Fruit fly (Drosophila melanogaster) whole organism, embryonic: ENCODE measurements around the gene RASSF8.

Experiments
- Atf-2 ChIP-seq: fragments of 200-800 bp; sonication (Bioruptor generic); optimal IDR thresholded peaks from 2 replicates; lab custom pipeline; 2016; ENCODE audit warnings: missing biosample characterization, missing genetic modification characterization
- C15 ChIP-seq: fragments of 200-800 bp; sonication (Bioruptor generic); IDR thresholded peaks from 3 replicates; pipeline ENCODE4 v1.3.6; 2022; ENCODE audit warnings: missing biosample characterization, missing genetic modification characterization
- CG1024 ChIP-seq: fragments of 200-800 bp; sonication (Bioruptor generic); IDR thresholded peaks from 2 replicates; pipeline ENCODE4 v1.3.6; 2022; ENCODE audit warnings: missing biosample characterization, missing genetic modification characterization
- CG10321 ChIP-seq: fragments of 200-800 bp; sonication (Bioruptor generic); IDR thresholded peaks from 2 replicates; pipeline ENCODE4 v1.3.6; 2022; ENCODE audit warnings: missing biosample characterization, missing genetic modification characterization
- CG10565 ChIP-seq: fragments of 200-800 bp; sonication (Bioruptor generic); optimal IDR thresholded peaks from 3 replicates; lab custom pipeline; 2016; ENCODE audit warnings: missing biosample characterization, mild to moderate bottlenecking, missing genetic modification characterization
- CG10979 ChIP-seq: fragments of 200-800 bp; sonication (Bioruptor generic); optimal IDR thresholded peaks from 2 replicates; lab custom pipeline; 2018; ENCODE audit warnings: missing biosample characterization, mild to moderate bottlenecking, missing genetic modification characterization, moderate library complexity
- CG11560 ChIP-seq: fragments of 200-800 bp; sonication (Bioruptor generic); IDR thresholded peaks from 3 replicates; pipeline ENCODE4 v1.3.6; 2022; ENCODE audit warnings: missing biosample characterization, missing genetic modification characterization
- CG31365 ChIP-seq: fragments of 200-800 bp; sonication (Bioruptor generic); optimal IDR thresholded peaks from 2 replicates; lab custom pipeline; 2018; ENCODE audit warnings: missing biosample characterization, mild to moderate bottlenecking, missing genetic modification characterization
- CG32772 ChIP-seq: fragments of 200-800 bp; sonication (Bioruptor generic); IDR thresholded peaks from 2 replicates; pipeline ENCODE4 v1.3.6; 2022; ENCODE audit warnings: missing biosample characterization, missing genetic modification characterization
- CG34376 ChIP-seq: fragments of 200-800 bp; sonication (Bioruptor generic); optimal IDR thresholded peaks from 2 replicates; lab custom pipeline; 2018; ENCODE audit warnings: missing biosample characterization, mild to moderate bottlenecking, missing genetic modification characterization
- CG3995 ChIP-seq: fragments of 200-800 bp; sonication (Bioruptor generic); optimal IDR thresholded peaks from 3 replicates; lab custom pipeline; 2016; ENCODE audit warnings: missing biosample characterization, missing genetic modification characterization
- CG43689 ChIP-seq: fragments of 200-800 bp; sonication (Bioruptor generic); IDR thresholded peaks from 2 replicates; pipeline ENCODE4 v1.3.6; 2022; ENCODE audit warnings: missing biosample characterization, missing genetic modification characterization
- CG4404 ChIP-seq: fragments of 200-800 bp; sonication (Bioruptor generic); IDR thresholded peaks from 2 replicates; pipeline ENCODE4 v1.3.6; 2022; ENCODE audit warnings: missing biosample characterization, missing genetic modification characterization
- CG6654 ChIP-seq: fragments of 200-800 bp; sonication (Bioruptor generic); optimal IDR thresholded peaks from 2 replicates; lab custom pipeline; 2017; ENCODE audit warnings: missing biosample characterization, mild to moderate bottlenecking, missing genetic modification characterization
- CG7745 ChIP-seq: fragments of 200-800 bp; sonication (Bioruptor generic); optimal IDR thresholded peaks from 2 replicates; lab custom pipeline; 2018; ENCODE audit warnings: missing biosample characterization, mild to moderate bottlenecking, missing genetic modification characterization, moderate library complexity
- CG7839 ChIP-seq: fragments of 200-800 bp; sonication (Bioruptor generic); optimal IDR thresholded peaks from 3 replicates; lab custom pipeline; 2018; ENCODE audit warnings: missing biosample characterization, mild to moderate bottlenecking, missing genetic modification characterization, moderate library complexity
- CG8281 ChIP-seq: fragments of 200-800 bp; sonication (Bioruptor generic); optimal IDR thresholded peaks from 2 replicates; lab custom pipeline; 2018; ENCODE audit warnings: missing biosample characterization, mild to moderate bottlenecking, missing genetic modification characterization, moderate library complexity
- CkIIα-i1 ChIP-seq: fragments of 200-800 bp; sonication (Bioruptor generic); IDR thresholded peaks from 2 replicates; pipeline ENCODE4 v1.3.6; 2022; ENCODE audit warnings: missing biosample characterization, missing genetic modification characterization
- Dip2 ChIP-seq: fragments of 200-800 bp; sonication (Bioruptor generic); IDR thresholded peaks from 2 replicates; pipeline ENCODE4 v1.3.6; 2022; ENCODE audit warnings: missing biosample characterization, missing genetic modification characterization
- Doc3 ChIP-seq: fragments of 200-800 bp; sonication (Bioruptor generic); IDR thresholded peaks from 3 replicates; pipeline ENCODE4 v1.3.6; 2022; ENCODE audit warnings: missing biosample characterization, missing genetic modification characterization; ENCODE audit not compliant: partially characterized antibody
- Dp ChIP-seq: fragments of 200-800 bp; sonication (Bioruptor generic); optimal IDR thresholded peaks from 2 replicates; lab custom pipeline; 2018; ENCODE audit warnings: missing biosample characterization, mild to moderate bottlenecking, missing genetic modification characterization, moderate library complexity
- Eip74EF ChIP-seq, 2 experiments: fragments of 200-800 bp in 1 of 2; fragments of >200 bp in 1 of 2; sonication (Bioruptor generic) in 1 of 2; optimal IDR thresholded peaks; 2 replicates each; lab custom pipeline; 2017 to 2019; ENCODE audit warnings: missing biosample characterization in 2 of 2, missing genetic modification characterization in 2 of 2, mild to moderate bottlenecking in 1 of 2, moderate library complexity in 1 of 2
- Elba2 ChIP-seq: fragments of 200-800 bp; sonication (Bioruptor generic); optimal IDR thresholded peaks from 3 replicates; lab custom pipeline; 2016; ENCODE audit warnings: missing biosample characterization, missing genetic modification characterization
- HLHmδ ChIP-seq: fragments of 200-800 bp; sonication (Bioruptor generic); optimal IDR thresholded peaks from 2 replicates; lab custom pipeline; 2018; ENCODE audit warnings: missing biosample characterization, mild to moderate bottlenecking, missing genetic modification characterization, moderate library complexity
- HmgZ ChIP-seq: fragments of 200-800 bp; sonication (Bioruptor generic); optimal IDR thresholded peaks from 2 replicates; lab custom pipeline; 2018; ENCODE audit warnings: missing biosample characterization, mild to moderate bottlenecking, missing genetic modification characterization
- Hr78 ChIP-seq, 2 experiments: fragments of 200-800 bp in 1 of 2; fragments of >200 bp in 1 of 2; sonication (Bioruptor generic) in 1 of 2; optimal IDR thresholded peaks; 2 replicates each; lab custom pipeline; 2017 to 2019; ENCODE audit warnings: missing biosample characterization in 2 of 2, missing genetic modification characterization in 2 of 2, mild to moderate bottlenecking in 1 of 2, moderate library complexity in 1 of 2
- Kr ChIP-seq: fragments of 200-800 bp; sonication (Bioruptor generic); optimal IDR thresholded peaks from 2 replicates; lab custom pipeline; 2017; ENCODE audit warnings: missing biosample characterization, mild to moderate bottlenecking, missing genetic modification characterization
- Lpt ChIP-seq: fragments of >200 bp; optimal IDR thresholded peaks from 2 replicates; lab custom pipeline; 2018; ENCODE audit warnings: missing biosample characterization, missing genetic modification characterization
- Med ChIP-seq: fragments of 200-800 bp; sonication (Bioruptor generic); peaks from one replicate; lab custom pipeline; 2016; ENCODE audit warnings: missing biosample characterization, missing genetic modification characterization, mild to moderate bottlenecking, inconsistent platforms, moderate library complexity
- NC2β ChIP-seq: fragments of 200-800 bp; sonication (Bioruptor generic); optimal IDR thresholded peaks from 2 replicates; lab custom pipeline; 2016; ENCODE audit warnings: missing biosample characterization, missing genetic modification characterization
- Ravus ChIP-seq: fragments of 200-800 bp; sonication (Bioruptor generic); IDR thresholded peaks from 2 replicates; pipeline ENCODE4 v1.3.6; 2022; ENCODE audit warnings: missing biosample characterization, missing genetic modification characterization
- Tbp ChIP-seq: fragments of >200 bp; optimal IDR thresholded peaks from 2 replicates; lab custom pipeline; 2018; ENCODE audit warnings: missing biosample characterization, missing genetic modification characterization
- Trl ChIP-seq, 3 experiments: fragments of >200 bp in 2 of 3; fragments of 200-800 bp in 1 of 3; sonication (Bioruptor generic) in 1 of 3; optimal IDR thresholded peaks; 2 replicates in 1 of 3; 3 replicates in 2 of 3; lab custom pipeline; 2016 to 2017; ENCODE audit warnings: missing biosample characterization in 1 of 3, missing genetic modification characterization in 1 of 3
- Xbp1 ChIP-seq: fragments of 200-800 bp; sonication (Bioruptor generic); optimal IDR thresholded peaks from 3 replicates; lab custom pipeline; 2016; ENCODE audit warnings: missing biosample characterization, mild to moderate bottlenecking, missing genetic modification characterization
- ase ChIP-seq: fragments of 200-800 bp; sonication (Bioruptor generic); IDR thresholded peaks from 3 replicates; pipeline ENCODE4 v1.3.6; 2022; ENCODE audit warnings: missing biosample characterization, missing genetic modification characterization
- chm ChIP-seq: fragments of 200-800 bp; sonication (Bioruptor generic); IDR thresholded peaks from 2 replicates; pipeline ENCODE4 v1.3.6; 2022; ENCODE audit warnings: missing biosample characterization, missing genetic modification characterization
- da ChIP-seq: fragments of 200-800 bp; sonication (Bioruptor generic); optimal IDR thresholded peaks from 2 replicates; lab custom pipeline; 2016; ENCODE audit warnings: missing biosample characterization, missing genetic modification characterization
- fd3F ChIP-seq: fragments of 200-800 bp; sonication (Bioruptor generic); optimal IDR thresholded peaks from 2 replicates; lab custom pipeline; 2018; ENCODE audit warnings: missing biosample characterization, mild to moderate bottlenecking, missing genetic modification characterization, moderate library complexity
- fu2 ChIP-seq: fragments of 200-800 bp; sonication (Bioruptor generic); optimal IDR thresholded peaks from 2 replicates; lab custom pipeline; 2016; ENCODE audit warnings: missing biosample characterization, missing genetic modification characterization
- gem ChIP-seq: fragments of 200-800 bp; sonication (Bioruptor generic); optimal IDR thresholded peaks from 2 replicates; lab custom pipeline; 2019; ENCODE audit warnings: missing biosample characterization, mild to moderate bottlenecking, missing genetic modification characterization, moderate library complexity
- gsb ChIP-seq: fragments of 200-800 bp; sonication (Bioruptor generic); IDR thresholded peaks from 2 replicates; pipeline ENCODE4 v1.3.6; 2022; ENCODE audit warnings: missing biosample characterization, missing genetic modification characterization
- pan ChIP-seq, 4 experiments: fragments of >200 bp in 3 of 4; fragments of 200-800 bp in 1 of 4; sonication (Bioruptor generic) in 1 of 4; optimal IDR thresholded peaks in 3 of 4; IDR thresholded peaks in 1 of 4; 2 replicates each; pipeline versions ENCODE4 v1.3.6 to Lab custom; 2017 to 2022; ENCODE audit warnings: missing biosample characterization in 2 of 4, missing genetic modification characterization in 2 of 4, mixed read lengths in 1 of 4
- phol ChIP-seq: fragments of 200-800 bp; sonication (Bioruptor generic); optimal IDR thresholded peaks from 3 replicates; lab custom pipeline; 2018; ENCODE audit warnings: missing biosample characterization, mild to moderate bottlenecking, missing genetic modification characterization, moderate library complexity
- pnt ChIP-seq: fragments of 200-800 bp; sonication (Bioruptor generic); optimal IDR thresholded peaks from 3 replicates; lab custom pipeline; 2016; ENCODE audit warnings: missing biosample characterization, missing genetic modification characterization
- sens ChIP-seq: fragments of 200-800 bp; sonication (Bioruptor generic); peaks from one replicate; lab custom pipeline; 2016; ENCODE audit warnings: missing biosample characterization, missing genetic modification characterization
- tap ChIP-seq: fragments of 200-800 bp; optimal IDR thresholded peaks from 3 replicates; lab custom pipeline; 2019; ENCODE audit warnings: missing biosample characterization, mild to moderate bottlenecking, missing genetic modification characterization, moderate library complexity
- trh ChIP-seq: fragments of 200-800 bp; sonication (Bioruptor generic); optimal IDR thresholded peaks from 2 replicates; lab custom pipeline; 2016; ENCODE audit warnings: missing biosample characterization, missing genetic modification characterization
- unpg ChIP-seq: fragments of 200-800 bp; sonication (Bioruptor generic); optimal IDR thresholded peaks from 3 replicates; lab custom pipeline; 2018; ENCODE audit warnings: missing biosample characterization, mild to moderate bottlenecking, missing genetic modification characterization, moderate library complexity
- usp ChIP-seq: fragments of >200 bp; optimal IDR thresholded peaks from 2 replicates; lab custom pipeline; 2017; ENCODE audit warnings: missing biosample characterization, missing genetic modification characterization
- zen ChIP-seq: fragments of 200-800 bp; sonication (Bioruptor generic); optimal IDR thresholded peaks from 3 replicates; lab custom pipeline; 2018; ENCODE audit warnings: missing biosample characterization, mild to moderate bottlenecking, missing genetic modification characterization, moderate library complexity

The RASSF8 gene

dm6 chr3R:25660985-25661530, 537 bp upstream of the RASSF8 start, which contains the start of gene Tnks (continued):
- TF ChIP-seq Hr78 (GFP tag; optimal IDR thresholded peaks at IDR 0.05; lab: Kevin White, UChicago) (no peak), unpg (GFP tag; lab: Kevin White, UChicago) (no peak), Med (GFP tag; lab: Kevin White, UChicago) (peak; percentile 6), fd3F (no peak), Dp (GFP tag; lab: Kevin White, UChicago) (peak; percentile 16), usp (GFP tag; lab: Kevin White, UChicago) (no peak), gem (tag; lab: Kevin White, UChicago) (no peak), pan (optimal IDR thresholded peaks at IDR 0.05; lab: Kevin White, UChicago) (no peak), pan (GFP tag; optimal IDR thresholded peaks at IDR 0.05 in 1 of 2, IDR thresholded peaks at IDR 0.05 in 1 of 2) (no peak), CG10321 (no peak), Tbp (GFP tag; lab: Kevin White, UChicago) (no peak), Trl (optimal IDR thresholded peaks at IDR 0.05; lab: Kevin White, UChicago) (no peak), Trl (GFP tag; optimal IDR thresholded peaks at IDR 0.05; lab: Kevin White, UChicago) (no peak), phol (no peak), CG11560 (tag; lab: Robert Waterston, UW) (no peak), CG7839 (no peak), CG4404 (GFP tag; lab: Robert Waterston, UW) (no peak), Atf-2 (GFP tag; lab: Kevin White, UChicago) (no peak), Lpt (no peak), sens (no peak), Doc3 (no peak), fu2 (GFP tag; lab: Kevin White, UChicago) (no peak), zen (tag; lab: Kevin White, UChicago) (no peak), C15 (GFP tag; lab: Robert Waterston, UW) (no peak), CG6654 (GFP tag; lab: Kevin White, UChicago) (no peak), CG8281 (tag; lab: Kevin White, UChicago) (no peak), Eip74EF (GFP tag; optimal IDR thresholded peaks at IDR 0.05; lab: Kevin White, UChicago) (peak in 1 of 2 experiments; percentile 29), CG7745 (tag; lab: Kevin White, UChicago) (peak; percentile 84), CG10565 (GFP tag; lab: Kevin White, UChicago) (no peak), tap (tag; lab: Kevin White, UChicago) (no peak), CG43689 (no peak), CG1024 (GFP tag; lab: Robert Waterston, UW) (0 out of 2 replicates have a peak, but pooled peaks have one; percentile 19), chm (peak; percentile 7; the same call in 1 of the 2 replicates), da (no peak), Kr (no peak), CG32772 (GFP tag; lab: Robert Waterston, UW) (no peak), ase (no peak), pnt (GFP tag; lab: Kevin White, UChicago) (no peak), CG10979 (no peak), Xbp1 (no peak), gsb (GFP tag; lab: Robert Waterston, UW) (no peak), NC2β (GFP tag; lab: Kevin White, UChicago) (no peak), Dip2 (GFP tag; lab: Robert Waterston, UW) (no peak), CG31365 (tag; lab: Kevin White, UChicago) (no peak), Elba2 (no peak), HLHmδ (GFP tag; lab: Kevin White, UChicago) (peak; percentile 46), HmgZ (no peak), CkIIα-i1 (GFP tag; lab: Robert Waterston, UW) (no peak), trh (GFP tag; lab: Kevin White, UChicago) (no peak), CG3995 (GFP tag; lab: Kevin White, UChicago) (peak; percentile 1), Ravus (GFP tag; lab: Robert Waterston, UW) (no peak), CG34376 (GFP tag; lab: Kevin White, UChicago) (no peak)
